Worm (Caenorhabditis elegans) whole organism, mixed stage, embryonic: ENCODE measurements around the gene gbh-1.

ENCODE experiments used
- M03D4.4 ChIP-seq: sonication (generic microtip); optimal IDR thresholded peaks from 2 replicates; lab custom pipeline; 2017; ENCODE audit warnings: mild to moderate bottlenecking, missing genetic modification characterization, missing compliant biosample characterization
- blmp-1 ChIP-seq: fragments of 150-350 bp; optimal IDR thresholded peaks from 2 replicates; lab custom pipeline; 2014; ENCODE audit warnings: missing biosample characterization, missing genetic modification characterization
- ceh-39 ChIP-seq: fragments of 150-350 bp; optimal IDR thresholded peaks from 2 replicates; lab custom pipeline; 2014; ENCODE audit warnings: missing biosample characterization, missing genetic modification characterization
- ceh-43 ChIP-seq: fragments of 200-800 bp; sonication (Bioruptor generic); optimal IDR thresholded peaks from 2 replicates; lab custom pipeline; 2018; ENCODE audit warnings: mild to moderate bottlenecking, missing genetic modification characterization, moderate library complexity, missing compliant biosample characterization
- ces-1 ChIP-seq: fragments of 150-350 bp; optimal IDR thresholded peaks from 2 replicates; lab custom pipeline; 2014; ENCODE audit warnings: missing biosample characterization, missing genetic modification reagents, missing genetic modification characterization
- drap-1 ChIP-seq: fragments of 200-800 bp; sonication (Bioruptor generic); optimal IDR thresholded peaks from 3 replicates; lab custom pipeline; 2018; ENCODE audit warnings: mild to moderate bottlenecking, missing genetic modification characterization, missing compliant biosample characterization
- elt-1 ChIP-seq: sonication (generic microtip); optimal IDR thresholded peaks from 2 replicates; lab custom pipeline; 2017; ENCODE audit warnings: missing genetic modification characterization, mild to moderate bottlenecking, missing compliant biosample characterization, antibody characterized with exemption, moderate library complexity, borderline replicate concordance; ENCODE audit not compliant: insufficient read depth
- elt-3 ChIP-seq: fragments of 150-350 bp; optimal IDR thresholded peaks from 2 replicates; lab custom pipeline; 2014; ENCODE audit warnings: missing biosample characterization, missing genetic modification characterization
- flh-1 ChIP-seq: fragments of 200-800 bp; sonication (Bioruptor generic); optimal IDR thresholded peaks from 2 replicates; lab custom pipeline; 2018; ENCODE audit warnings: mild to moderate bottlenecking, missing genetic modification characterization, moderate library complexity, missing compliant biosample characterization
- ham-2 ChIP-seq: fragments of 200-800 bp; sonication (Bioruptor generic); optimal IDR thresholded peaks from 2 replicates; lab custom pipeline; 2018; ENCODE audit warnings: mild to moderate bottlenecking, missing genetic modification characterization, missing compliant biosample characterization
- hlh-1 ChIP-seq: fragments of 150-350 bp; optimal IDR thresholded peaks from 2 replicates; lab custom pipeline; 2014; ENCODE audit warnings: missing biosample characterization, missing genetic modification reagents, missing genetic modification characterization
- lin-13 ChIP-seq: fragments of 150-350 bp; optimal IDR thresholded peaks from 2 replicates; lab custom pipeline; 2014; ENCODE audit warnings: missing biosample characterization, missing genetic modification characterization
- lin-32 ChIP-seq: fragments of 200-800 bp; sonication (Bioruptor generic); optimal IDR thresholded peaks from 2 replicates; lab custom pipeline; 2018; ENCODE audit warnings: mild to moderate bottlenecking, missing genetic modification characterization, missing compliant biosample characterization
- mab-5 ChIP-seq: fragments of 150-350 bp; optimal IDR thresholded peaks from 2 replicates; lab custom pipeline; 2014; ENCODE audit warnings: missing biosample characterization, missing genetic modification characterization
- mep-1 ChIP-seq: fragments of 150-350 bp; optimal IDR thresholded peaks from 2 replicates; lab custom pipeline; 2017; ENCODE audit warnings: missing biosample characterization, missing genetic modification reagents, missing genetic modification characterization, inconsistent platforms
- mls-2 ChIP-seq: sonication (generic microtip); optimal IDR thresholded peaks from 2 replicates; lab custom pipeline; 2016; ENCODE audit warnings: mild to moderate bottlenecking, missing genetic modification characterization, moderate library complexity, missing compliant biosample characterization
- nhr-12 ChIP-seq: fragments of 150-350 bp; optimal IDR thresholded peaks from 2 replicates; lab custom pipeline; 2014; ENCODE audit warnings: missing biosample characterization, missing genetic modification characterization
- nhr-2 ChIP-seq: fragments of 150-350 bp; optimal IDR thresholded peaks from 2 replicates; lab custom pipeline; 2014; ENCODE audit warnings: missing biosample characterization, missing genetic modification characterization
- nhr-237 ChIP-seq: fragments of 150-350 bp; optimal IDR thresholded peaks from 2 replicates; lab custom pipeline; 2014; ENCODE audit warnings: missing biosample characterization, missing genetic modification characterization
- nhr-28 ChIP-seq: fragments of 150-350 bp; optimal IDR thresholded peaks from 2 replicates; lab custom pipeline; 2014; ENCODE audit warnings: missing biosample characterization, missing genetic modification characterization
- pha-4 ChIP-seq: fragments of 150-350 bp; optimal IDR thresholded peaks from 2 replicates; lab custom pipeline; 2018; ENCODE audit warnings: missing biosample characterization, missing genetic modification reagents, missing genetic modification characterization
- sem-2 ChIP-seq: fragments of 200-800 bp; sonication (Bioruptor generic); optimal IDR thresholded peaks from 2 replicates; lab custom pipeline; 2018; ENCODE audit warnings: mild to moderate bottlenecking, missing genetic modification characterization, missing compliant biosample characterization
- snpc-4 ChIP-seq: fragments of 150-350 bp; optimal IDR thresholded peaks from 2 replicates; lab custom pipeline; 2014; ENCODE audit warnings: missing biosample characterization, missing genetic modification characterization
- sptf-1 ChIP-seq: sonication (generic microtip); optimal IDR thresholded peaks from 2 replicates; lab custom pipeline; 2017; ENCODE audit warnings: mild to moderate bottlenecking, missing genetic modification characterization, moderate library complexity, missing compliant biosample characterization
- tbx-8 ChIP-seq: fragments of 200-800 bp; sonication (Bioruptor generic); optimal IDR thresholded peaks from 2 replicates; lab custom pipeline; 2018; ENCODE audit warnings: mild to moderate bottlenecking, missing genetic modification characterization, moderate library complexity, missing compliant biosample characterization
- unc-120 ChIP-seq: sonication (generic microtip); optimal IDR thresholded peaks from 2 replicates; lab custom pipeline; 2017; ENCODE audit warnings: missing genetic modification characterization, missing compliant biosample characterization; ENCODE audit not compliant: poor library complexity, severe bottlenecking
- unc-39 ChIP-seq: fragments of 150-350 bp; optimal IDR thresholded peaks from 2 replicates; lab custom pipeline; 2014; ENCODE audit warnings: missing biosample characterization, missing genetic modification characterization
- unc-62 ChIP-seq: fragments of 150-350 bp; optimal IDR thresholded peaks from 2 replicates; lab custom pipeline; 2014; ENCODE audit warnings: missing biosample characterization, missing genetic modification reagents, missing genetic modification characterization
- zip-8 ChIP-seq: fragments of 150-350 bp; optimal IDR thresholded peaks from 2 replicates; lab custom pipeline; 2014; ENCODE audit warnings: missing biosample characterization, missing genetic modification characterization
- ztf-11 ChIP-seq: fragments of 150-350 bp; optimal IDR thresholded peaks from 2 replicates; lab custom pipeline; 2014; ENCODE audit warnings: missing biosample characterization, missing genetic modification characterization

The gbh-1 gene

ce11 chrII:10723069-10723468 is 29.5 kb upstream of the gbh-1 start, which contains the start of gene C09G5.14:
Gene C09G5.14, minus strand, starts transcription at chrII:10723169.
- no peak for TF ChIP-seq sem-2 (GFP tag; lab: Kevin White, UChicago)
- no peak for TF ChIP-seq zip-8 (tag; lab: Kevin White, UChicago)
- TF ChIP-seq blmp-1 (tag; lab: Kevin White, UChicago), result no peak
- no peak for TF ChIP-seq ztf-11 (tag; lab: Kevin White, UChicago)
- TF ChIP-seq elt-3 (tag; lab: Kevin White, UChicago), result no peak
- no peak for TF ChIP-seq mep-1 (tag; lab: Kevin White, UChicago)
- no peak for TF ChIP-seq unc-120 (tag; lab: Kevin White, UChicago)
- no peak for TF ChIP-seq nhr-237 (tag; lab: Kevin White, UChicago)

ce11 chrII:10719931-10720330 is 26.3 kb upstream of the gbh-1 start, which contains the start of gene mks-5:
Gene mks-5, plus strand, starts transcription at chrII:10720231.
- TF ChIP-seq drap-1 (GFP tag; lab: Kevin White, UChicago), result no peak
- no peak for TF ChIP-seq mls-2 (tag; lab: Kevin White, UChicago)
- no peak for TF ChIP-seq lin-13 (tag; lab: Kevin White, UChicago)
- no peak for TF ChIP-seq elt-3 (tag; lab: Kevin White, UChicago)
- no peak for TF ChIP-seq flh-1 (GFP tag; lab: Kevin White, UChicago)
- no peak for TF ChIP-seq hlh-1 (tag; lab: Kevin White, UChicago)
- no peak for TF ChIP-seq sptf-1 (tag; lab: Kevin White, UChicago)
- TF ChIP-seq tbx-8 (GFP tag; lab: Kevin White, UChicago), result no peak

- TF ChIP-seq mls-2 (tag; lab: Kevin White, UChicago) (no peak), lin-32 (GFP tag; lab: Kevin White, UChicago) (no peak), flh-1 (GFP tag; lab: Kevin White, UChicago) (no peak), tbx-8 (GFP tag; lab: Kevin White, UChicago) (no peak), lin-13 (tag; lab: Kevin White, UChicago) (no peak), nhr-237 (tag; lab: Kevin White, UChicago) (no peak), M03D4.4 (no peak), nhr-28 (tag; lab: Kevin White, UChicago) (no peak), sem-2 (GFP tag; lab: Kevin White, UChicago) (no peak), ceh-43 (GFP tag; lab: Kevin White, UChicago) (no peak), drap-1 (GFP tag; lab: Kevin White, UChicago) (no peak)
- TF ChIP-seq, all 35 proteins: peak for 0
Measured at ce11 chrII:10717124-10717523, 23.5 kb upstream of the gbh-1 start, which contains the start of gene C09G5.13. Gene C09G5.13, plus strand, starts transcription at chrII:10717424.

- no peak for TF ChIP-seq elt-3 (tag; lab: Kevin White, UChicago)
- no peak for TF ChIP-seq flh-1 (GFP tag; lab: Kevin White, UChicago)
- TF ChIP-seq nhr-28 (tag; lab: Kevin White, UChicago), result no peak
- TF ChIP-seq ces-1 (GFP tag; lab: Kevin White, UChicago), result no peak
- no peak for TF ChIP-seq blmp-1 (tag; lab: Kevin White, UChicago)
- TF ChIP-seq ztf-11 (tag; lab: Kevin White, UChicago), result no peak
- no peak for TF ChIP-seq M03D4.4
- no peak for TF ChIP-seq unc-39 (tag; lab: Kevin White, UChicago)
- no peak for TF ChIP-seq ham-2 (GFP tag; lab: Kevin White, UChicago)
- TF ChIP-seq unc-62 (GFP tag; lab: Kevin White, UChicago), result no peak
- TF ChIP-seq pha-4, result no peak
- no peak for TF ChIP-seq zip-8 (tag; lab: Kevin White, UChicago)
- TF ChIP-seq ceh-39 (tag; lab: Kevin White, UChicago), result no peak
- TF ChIP-seq mab-5, result no peak
- TF ChIP-seq sem-2 (GFP tag; lab: Kevin White, UChicago), result no peak
Measured at ce11 chrII:10714262-10714933, 20.8 kb upstream of the gbh-1 start, which contains the start of the genes dph-2 and C09G5.7. Gene dph-2, minus strand, starts transcription at chrII:10714297. Gene C09G5.7, plus strand, starts transcription at chrII:10714883.

- TF ChIP-seq unc-120 (tag; lab: Kevin White, UChicago), result no peak
- TF ChIP-seq nhr-237 (tag; lab: Kevin White, UChicago), result no peak
- no peak for TF ChIP-seq mab-5
- TF ChIP-seq mep-1 (tag; lab: Kevin White, UChicago), result no peak
- TF ChIP-seq M03D4.4, result no peak
- TF ChIP-seq ceh-39 (tag; lab: Kevin White, UChicago), result no peak
- TF ChIP-seq nhr-2, result no peak
- no peak for TF ChIP-seq ces-1 (GFP tag; lab: Kevin White, UChicago)
- TF ChIP-seq unc-39 (tag; lab: Kevin White, UChicago), result no peak
- TF ChIP-seq lin-32 (GFP tag; lab: Kevin White, UChicago), result no peak
- TF ChIP-seq elt-1, result no peak
- TF ChIP-seq snpc-4, result no peak
- TF ChIP-seq tbx-8 (GFP tag; lab: Kevin White, UChicago), result no peak
- TF ChIP-seq sem-2 (GFP tag; lab: Kevin White, UChicago), result no peak
- TF ChIP-seq nhr-12 (tag; lab: Kevin White, UChicago), result no peak
- TF ChIP-seq ham-2 (GFP tag; lab: Kevin White, UChicago), result no peak
- no peak for TF ChIP-seq lin-13 (tag; lab: Kevin White, UChicago)
- no peak for TF ChIP-seq nhr-28 (tag; lab: Kevin White, UChicago)
Measured at ce11 chrII:10708660-10709059, 15.1 kb upstream of the gbh-1 start, which contains the start of gene bli-1. Gene bli-1, plus strand, starts transcription at chrII:10708960.
